Worm (Caenorhabditis elegans) whole organism, L4 larva: ENCODE results near the gene flp-16.

Experiments used
- R02D3.7 ChIP-seq: fragments of 150-350 bp; sonication (generic microtip); optimal IDR thresholded peaks from 3 replicates; lab custom pipeline; 2014; ENCODE audit warnings: missing biosample characterization, missing genetic modification characterization
- T20F7.1 ChIP-seq: fragments of 200-800 bp; sonication (Bioruptor generic); optimal IDR thresholded peaks from 2 replicates; lab custom pipeline; 2018; ENCODE audit warnings: mild to moderate bottlenecking, missing genetic modification characterization, missing compliant biosample characterization
- T26A8.4 ChIP-seq: fragments of 200-800 bp; sonication (Bioruptor generic); IDR thresholded peaks from 2 replicates; pipeline ENCODE4 v1.3.6; 2022; ENCODE audit warnings: missing genetic modification characterization, missing compliant biosample characterization
- Y48G9A.11 ChIP-seq: fragments of 200-800 bp; sonication (Bioruptor generic); IDR thresholded peaks from 2 replicates; pipeline ENCODE4 v1.3.6; 2022; ENCODE audit warnings: missing genetic modification reagents, missing genetic modification characterization, missing compliant biosample characterization
- Y5F2A.4 ChIP-seq: fragments of 200-800 bp; sonication (Bioruptor generic); optimal IDR thresholded peaks from 2 replicates; lab custom pipeline; 2018; ENCODE audit warnings: mild to moderate bottlenecking, missing genetic modification characterization, missing compliant biosample characterization
- Y75B8A.6 ChIP-seq: fragments of 200-800 bp; sonication (Bioruptor generic); IDR thresholded peaks from 2 replicates; pipeline ENCODE4 v1.3.6; 2022; ENCODE audit warnings: missing genetic modification reagents, missing genetic modification characterization, missing compliant biosample characterization
- ZK337.2 ChIP-seq: fragments of 200-800 bp; sonication (Bioruptor generic); IDR thresholded peaks from 2 replicates; pipeline ENCODE4 v1.3.6; 2022; ENCODE audit warnings: missing genetic modification reagents, missing genetic modification characterization, missing compliant biosample characterization
- aha-1 ChIP-seq: fragments of 150-350 bp; peaks from one replicate; lab custom pipeline; 2014; ENCODE audit warnings: missing biosample characterization, missing genetic modification characterization
- ama-1 ChIP-seq: fragments of 150-350 bp; optimal IDR thresholded peaks from 2 replicates; lab custom pipeline; 2014; ENCODE audit warnings: inconsistent platforms, mixed read lengths
- ceh-20 ChIP-seq: fragments of 200-800 bp; sonication (Bioruptor generic); IDR thresholded peaks from 2 replicates; pipeline ENCODE4 v1.3.6; 2022; ENCODE audit warnings: missing genetic modification reagents, missing genetic modification characterization, missing compliant biosample characterization
- ceh-82 ChIP-seq: sonication (generic microtip); optimal IDR thresholded peaks from 2 replicates; lab custom pipeline; 2017; ENCODE audit warnings: missing biosample characterization, missing genetic modification characterization
- daf-19 ChIP-seq: fragments of 200-800 bp; sonication (Bioruptor generic); conservative IDR thresholded peaks from 2 replicates; pipeline ENCODE4 v1.3.6; 2022; ENCODE audit warnings: missing genetic modification characterization, missing compliant biosample characterization
- daf-8 ChIP-seq: fragments of 200-800 bp; sonication (Bioruptor generic); IDR thresholded peaks from 2 replicates; pipeline ENCODE4 v1.3.6; 2022; ENCODE audit warnings: missing genetic modification characterization, missing compliant biosample characterization
- dmd-8 ChIP-seq: fragments of 200-800 bp; sonication (Bioruptor generic); IDR thresholded peaks from 2 replicates; pipeline ENCODE4 v1.3.6; 2022; ENCODE audit warnings: missing genetic modification characterization, missing compliant biosample characterization
- dve-1 ChIP-seq: sonication (generic microtip); optimal IDR thresholded peaks from 2 replicates; lab custom pipeline; 2017; ENCODE audit warnings: antibody characterized with exemption, mild to moderate bottlenecking, missing genetic modification characterization, missing compliant biosample characterization; ENCODE audit not compliant: insufficient read depth
- fos-1 ChIP-seq: fragments of 150-350 bp; optimal IDR thresholded peaks from 2 replicates; lab custom pipeline; 2014; ENCODE audit warnings: missing biosample characterization, missing genetic modification characterization
- gei-8 ChIP-seq: fragments of 200-800 bp; sonication (Bioruptor generic); optimal IDR thresholded peaks from 2 replicates; lab custom pipeline; 2018; ENCODE audit warnings: mild to moderate bottlenecking, missing genetic modification characterization, missing compliant biosample characterization
- hif-1 ChIP-seq, 2 experiments: sonication (generic microtip); optimal IDR thresholded peaks; 2 replicates each; lab custom pipeline; 2016 to 2017; ENCODE audit warnings: missing compliant biosample characterization in 2 of 2, missing genetic modification characterization in 2 of 2, missing genetic modification reagents in 2 of 2, missing genotype in 2 of 2, mild to moderate bottlenecking in 1 of 2
- hlh-11 ChIP-seq: fragments of 200-800 bp; sonication (Bioruptor generic); optimal IDR thresholded peaks from 2 replicates; lab custom pipeline; 2018; ENCODE audit warnings: mild to moderate bottlenecking, missing genetic modification characterization, missing compliant biosample characterization
- hlh-30 ChIP-seq: sonication (generic microtip); optimal IDR thresholded peaks from 2 replicates; lab custom pipeline; 2017; ENCODE audit warnings: antibody characterized with exemption, mild to moderate bottlenecking, missing genetic modification characterization, missing compliant biosample characterization; ENCODE audit not compliant: insufficient read depth
- hmg-1.1 ChIP-seq: fragments of 200-800 bp; sonication (Bioruptor generic); IDR thresholded peaks from 2 replicates; pipeline ENCODE4 v1.3.6; 2022; ENCODE audit warnings: missing genetic modification reagents, missing genetic modification characterization, missing compliant biosample characterization
- lin-13 ChIP-seq: fragments of 150-350 bp; optimal IDR thresholded peaks from 2 replicates; lab custom pipeline; 2014; ENCODE audit warnings: missing biosample characterization, missing genetic modification reagents, missing genetic modification characterization
- lin-15B ChIP-seq: fragments of 150-350 bp; sonication (generic microtip); optimal IDR thresholded peaks from 3 replicates; lab custom pipeline; 2014; ENCODE audit warnings: missing biosample characterization, missing genetic modification characterization
- lin-38 ChIP-seq: fragments of 200-800 bp; sonication (Bioruptor generic); IDR thresholded peaks from 2 replicates; pipeline ENCODE4 v1.3.6; 2022; ENCODE audit warnings: missing genetic modification reagents, missing genetic modification characterization, missing compliant biosample characterization
- lir-3 ChIP-seq: sonication (generic microtip); optimal IDR thresholded peaks from 2 replicates; lab custom pipeline; 2016; ENCODE audit warnings: mild to moderate bottlenecking, missing genetic modification characterization, missing compliant biosample characterization
- lsy-2 ChIP-seq, 2 experiments: fragments of 150-350 bp in 1 of 2; sonication (generic microtip) in 1 of 2; optimal IDR thresholded peaks; 2 replicates each; lab custom pipeline; 2014 to 2017; ENCODE audit warnings: missing biosample characterization in 2 of 2, missing genetic modification characterization in 2 of 2
- mdl-1 ChIP-seq, 2 experiments: fragments of 150-350 bp in 1 of 2; sonication (generic microtip) in 1 of 2; optimal IDR thresholded peaks; 2 replicates each; lab custom pipeline; 2014 to 2017; ENCODE audit warnings: missing biosample characterization in 2 of 2, missing genetic modification characterization in 2 of 2
- mep-1 ChIP-seq: fragments of 150-350 bp; sonication (generic microtip); optimal IDR thresholded peaks from 3 replicates; lab custom pipeline; 2014; ENCODE audit warnings: missing biosample characterization, missing genetic modification characterization
- mes-2 ChIP-seq: sonication (generic microtip); optimal IDR thresholded peaks from 2 replicates; lab custom pipeline; 2016; ENCODE audit warnings: missing genotype, mild to moderate bottlenecking, missing genetic modification characterization, missing compliant biosample characterization; ENCODE audit not compliant: poor library complexity, severe bottlenecking
- mxl-3 ChIP-seq: fragments of 200-800 bp; sonication (Bioruptor generic); optimal IDR thresholded peaks from 2 replicates; lab custom pipeline; 2018; ENCODE audit warnings: mild to moderate bottlenecking, missing genetic modification characterization, missing compliant biosample characterization
- nhr-111 ChIP-seq: fragments of 200-800 bp; sonication (Bioruptor generic); optimal IDR thresholded peaks from 2 replicates; lab custom pipeline; 2018; ENCODE audit warnings: mild to moderate bottlenecking, missing genetic modification characterization, missing compliant biosample characterization
- nhr-48 ChIP-seq: sonication (generic microtip); optimal IDR thresholded peaks from 2 replicates; lab custom pipeline; 2016; ENCODE audit warnings: mild to moderate bottlenecking, missing genetic modification characterization, missing compliant biosample characterization
- nhr-6 ChIP-seq: fragments of 150-350 bp; optimal IDR thresholded peaks from 2 replicates; lab custom pipeline; 2014; ENCODE audit warnings: missing biosample characterization, missing genetic modification characterization
- nhr-77 ChIP-seq: fragments of 150-350 bp; optimal IDR thresholded peaks from 2 replicates; lab custom pipeline; 2014; ENCODE audit warnings: missing biosample characterization, missing genetic modification characterization
- rbr-2 ChIP-seq: sonication (generic microtip); optimal IDR thresholded peaks from 2 replicates; lab custom pipeline; 2016; ENCODE audit warnings: missing genotype, missing genetic modification characterization, missing compliant biosample characterization
- sdz-12 ChIP-seq: fragments of 200-800 bp; sonication (Bioruptor generic); optimal IDR thresholded peaks from 2 replicates; lab custom pipeline; 2018; ENCODE audit warnings: mild to moderate bottlenecking, missing genetic modification characterization, missing compliant biosample characterization
- snpc-1.2 ChIP-seq: fragments of 200-800 bp; sonication (Bioruptor generic); IDR thresholded peaks from 2 replicates; pipeline ENCODE4 v1.3.6; 2022; ENCODE audit warnings: missing genetic modification reagents, missing genetic modification characterization, missing compliant biosample characterization
- snpc-4 ChIP-seq: fragments of 150-350 bp; optimal IDR thresholded peaks from 2 replicates; lab custom pipeline; 2014; ENCODE audit warnings: missing biosample characterization, missing genetic modification characterization
- tra-1 ChIP-seq: fragments of 200-800 bp; sonication (Bioruptor generic); IDR thresholded peaks from 2 replicates; pipeline ENCODE4 v1.3.6; 2022; ENCODE audit warnings: missing genetic modification reagents, missing genetic modification characterization, missing compliant biosample characterization
- unc-62 ChIP-seq, 3 experiments: fragments of 150-350 bp in 1 of 3; sonication (generic microtip); optimal IDR thresholded peaks in 2 of 3; peaks in 1 of 3; 1 replicate in 1 of 3; 2 replicates in 2 of 3; lab custom pipeline; 2014 to 2017; ENCODE audit warnings: missing biosample characterization in 3 of 3, missing genetic modification characterization in 3 of 3, missing genetic modification reagents in 3 of 3, missing genotype in 1 of 3
- vab-7 ChIP-seq: fragments of 200-800 bp; sonication (Bioruptor generic); IDR thresholded peaks from 2 replicates; pipeline ENCODE4 v1.3.6; 2022; ENCODE audit warnings: missing genetic modification reagents, missing genetic modification characterization, missing compliant biosample characterization
- zfp-2 ChIP-seq: sonication (generic microtip); optimal IDR thresholded peaks from 2 replicates; lab custom pipeline; 2016; ENCODE audit warnings: mild to moderate bottlenecking, missing genetic modification characterization, missing compliant biosample characterization
- zfp-3 ChIP-seq: fragments of 200-800 bp; sonication (Bioruptor generic); conservative IDR thresholded peaks from 2 replicates; pipeline ENCODE4 v1.3.6; 2022; ENCODE audit warnings: missing genetic modification reagents, missing genetic modification characterization, missing compliant biosample characterization
- zip-2 ChIP-seq: fragments of 150-350 bp; optimal IDR thresholded peaks from 2 replicates; lab custom pipeline; 2014; ENCODE audit warnings: missing biosample characterization, missing genetic modification characterization
- ztf-7 ChIP-seq: fragments of 150-350 bp; optimal IDR thresholded peaks from 2 replicates; lab custom pipeline; 2014; ENCODE audit warnings: missing biosample characterization, missing genetic modification characterization

The flp-16 gene

DNA sequence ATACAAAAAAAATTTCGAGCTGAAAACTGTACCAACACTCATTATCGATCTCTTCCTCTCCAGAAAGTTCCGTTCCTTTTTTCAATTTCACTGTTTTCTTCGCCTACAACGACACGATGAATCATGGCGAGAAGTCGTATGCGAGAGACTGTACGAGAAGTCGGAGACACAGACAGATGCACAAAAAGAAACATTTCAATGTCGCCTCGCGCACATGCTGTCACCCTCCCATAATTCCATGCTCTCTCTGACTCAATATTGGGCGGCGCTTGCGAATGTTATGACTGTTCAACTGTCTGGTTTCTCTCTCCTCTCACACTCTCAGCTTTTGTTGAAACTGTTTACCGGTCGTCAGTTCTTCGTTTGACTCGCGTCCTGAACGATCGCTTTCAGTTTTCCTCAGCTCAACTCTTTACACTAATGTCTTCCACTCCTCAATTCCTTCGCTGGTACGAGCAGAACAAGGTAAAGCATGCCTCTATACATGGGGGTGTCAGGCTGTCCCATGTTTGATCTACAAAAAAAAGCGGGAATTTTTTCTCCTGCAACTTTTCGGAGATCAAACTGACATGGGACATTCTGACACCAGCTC, 38.3 kb upstream of the flp-16 start:
- TF ChIP-seq nhr-77 (tag; lab: Kevin White, UChicago) (no peak), hlh-30 (tag; lab: Kevin White, UChicago) (peak; percentile 24), mep-1 (tag; lab: Kevin White, UChicago) (peak; percentile 64), mdl-1 (tag; optimal IDR thresholded peaks at IDR 0.05; lab: Kevin White, UChicago) (peak in 1 of 2 experiments; percentile 64), rbr-2 (peak; percentile 9), lsy-2 (tag; optimal IDR thresholded peaks at IDR 0.05; lab: Kevin White, UChicago) (peak in 1 of 2 experiments; percentile 56), dve-1 (tag; lab: Kevin White, UChicago) (peak; percentile 14), aha-1 (tag; lab: Kevin White, UChicago) (peak; percentile 75), hlh-11 (peak; percentile 46), zfp-3 (no peak), fos-1 (tag; lab: Kevin White, UChicago) (no peak), ceh-82 (tag; lab: Kevin White, UChicago) (no peak), unc-62 (GFP tag; optimal IDR thresholded peaks at IDR 0.05 in 1 of 2; lab: Kevin White, UChicago) (peak in 1 of 2 experiments; percentile 86), unc-62 (tag; optimal IDR thresholded peaks at IDR 0.05; lab: Kevin White, UChicago) (no peak), hmg-1.1 (0 out of 2 replicates have a peak, but pooled peaks have one; percentile 45), nhr-6 (tag; lab: Kevin White, UChicago) (peak; percentile 63)

ce11 chrII:13198845-13199244, 36.3 kb upstream of the flp-16 start:
- TF ChIP-seq nhr-111 (no peak), ceh-20 (GFP tag; lab: Robert Waterston, UW) (no peak), daf-19 (no peak), sdz-12 (no peak), lin-13 (GFP tag; lab: Kevin White, UChicago) (no peak), ZK337.2 (no peak), zfp-2 (tag; lab: Kevin White, UChicago) (no peak), lsy-2 (tag; optimal IDR thresholded peaks at IDR 0.05; lab: Kevin White, UChicago) (peak in 1 of 2 experiments; percentile 5), tra-1 (GFP tag; lab: Robert Waterston, UW) (no peak), R02D3.7 (no peak), lir-3 (no peak), Y75B8A.6 (GFP tag; lab: Robert Waterston, UW) (no peak), mes-2 (tag; lab: Kevin White, UChicago) (peak; percentile 44), aha-1 (tag; lab: Kevin White, UChicago) (peak; percentile 46), unc-62 (GFP tag; optimal IDR thresholded peaks at IDR 0.05 in 1 of 2; lab: Kevin White, UChicago) (peak in 1 of 2 experiments; percentile 61), unc-62 (tag; optimal IDR thresholded peaks at IDR 0.05; lab: Kevin White, UChicago) (no peak), mdl-1 (tag; optimal IDR thresholded peaks at IDR 0.05; lab: Kevin White, UChicago) (no peak), dve-1 (tag; lab: Kevin White, UChicago) (peak; percentile 25), T20F7.1 (GFP tag; lab: Kevin White, UChicago) (peak; percentile 53), lin-38 (GFP tag; lab: Robert Waterston, UW) (0 out of 2 replicates have a peak, but pooled peaks have one; percentile 19), dmd-8 (GFP tag; lab: Robert Waterston, UW) (no peak), mep-1 (tag; lab: Kevin White, UChicago) (peak; percentile 14), mxl-3 (GFP tag; lab: Kevin White, UChicago) (no peak), Y48G9A.11 (GFP tag; lab: Robert Waterston, UW) (peak; percentile 31; the same call in 1 of the 2 replicates), daf-8 (GFP tag; lab: Robert Waterston, UW) (no peak), nhr-48 (tag; lab: Kevin White, UChicago) (no peak), hmg-1.1 (no peak), ama-1 (no peak)

ce11 chrII:13199674-13200215, 35.4 kb upstream of the flp-16 start, which contains the start of gene btf-1:
Gene btf-1 (plus strand): TSS chrII:13200165.
- TF ChIP-seq Y5F2A.4 (GFP tag; lab: Kevin White, UChicago) (no peak), nhr-6 (tag; lab: Kevin White, UChicago) (peak; percentile 16), vab-7 (no peak), zip-2 (tag; lab: Kevin White, UChicago) (peak; percentile 70), snpc-4 (tag; lab: Kevin White, UChicago) (peak; percentile 16), Y48G9A.11 (GFP tag; lab: Robert Waterston, UW) (peak; percentile 27; the same call in 1 of the 2 replicates), snpc-1.2 (GFP tag; lab: Robert Waterston, UW) (0 out of 2 replicates have a peak, but pooled peaks have one; percentile 17), gei-8 (peak; percentile 9), lsy-2 (tag; optimal IDR thresholded peaks at IDR 0.05; lab: Kevin White, UChicago) (peak; percentile 18 to 82), hif-1 (tag; optimal IDR thresholded peaks at IDR 0.05; lab: Kevin White, UChicago) (peak in 1 of 2 experiments; percentile 86), T26A8.4 (GFP tag; lab: Robert Waterston, UW) (peak; percentile 69), ztf-7 (tag; lab: Kevin White, UChicago) (no peak), dve-1 (tag; lab: Kevin White, UChicago) (peak; percentile 92), nhr-48 (tag; lab: Kevin White, UChicago) (peak; percentile 21), lin-15B (tag; lab: Kevin White, UChicago) (peak; percentile 0), lir-3 (peak; percentile 54)
